Fruit fly (Drosophila melanogaster): ENCODE measurements around the gene pasi1.

Gene pasi1

dm6 chr3R:17827038-17827616 lies 32.3 kb downstream of the pasi1 start:
- TF ChIP-seq CG17801 (GFP tag; optimal IDR thresholded peaks at IDR 0.05; ENCODE audit: partially characterized antibody), result no peak

DNA sequence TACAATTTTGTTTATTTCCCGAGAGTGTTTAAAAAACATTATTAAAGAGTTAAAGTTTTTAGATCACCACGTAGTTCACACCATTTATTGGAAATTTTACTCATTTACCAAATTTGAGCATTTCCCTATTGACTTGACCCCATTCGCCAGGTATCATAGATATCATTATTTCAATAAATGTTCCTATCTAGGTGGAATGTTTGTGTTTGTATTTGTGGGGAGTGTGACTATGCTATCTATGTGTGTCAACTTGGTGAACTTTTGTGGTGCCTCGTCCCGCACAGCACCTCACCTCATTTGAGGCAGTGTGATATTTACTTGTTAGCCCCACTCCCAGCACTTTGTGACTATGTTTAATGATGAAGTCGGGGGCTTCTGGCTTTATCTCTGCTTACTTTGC lies 33.8 kb downstream of the pasi1 start:
- no peak for TF ChIP-seq CG17801 (GFP tag; optimal IDR thresholded peaks at IDR 0.05; ENCODE audit: partially characterized antibody)

dm6 chr3R:17830528-17830927 lies 35.7 kb downstream of the pasi1 start:
- no peak for TF ChIP-seq CG17801 (GFP tag; optimal IDR thresholded peaks at IDR 0.05; ENCODE audit: partially characterized antibody)

Data from ovary, adult (tissue).